Worm (Caenorhabditis elegans) whole organism, L4/young adult: ENCODE data around the gene sucl-2.

Experiments used
- W03F9.2 ChIP-seq: fragments of 150-350 bp; optimal IDR thresholded peaks from 2 replicates; lab custom pipeline; 2014; ENCODE audit warnings: missing biosample characterization, missing genetic modification characterization
- dao-5 ChIP-seq: sonication (generic microtip); optimal IDR thresholded peaks from 2 replicates; lab custom pipeline; 2016; ENCODE audit warnings: missing genotype, missing genetic modification characterization, moderate library complexity, missing compliant biosample characterization
- him-1 ChIP-seq: sonication (generic microtip); optimal IDR thresholded peaks from 2 replicates; lab custom pipeline; 2016; ENCODE audit warnings: missing genotype, missing genetic modification reagents, missing genetic modification characterization, missing compliant biosample characterization

The sucl-2 gene

ce11 chrIII:873432-873831 lies 27.8 kb downstream of the sucl-2 start, which contains the start of gene clc-19:
Gene clc-19, minus strand, starts transcription at chrIII:873566.
- TF ChIP-seq dao-5 (tag; lab: Kevin White, UChicago) (no peak), W03F9.2 (tag; lab: Kevin White, UChicago) (no peak), him-1 (no peak)

ce11 chrIII:872373-872772 lies 28.8 kb downstream of the sucl-2 start, which contains the start of the genes T24C4.3 and clc-20:
Gene T24C4.3, minus strand, starts transcription at chrIII:872473.
Gene clc-20, plus strand, starts transcription at chrIII:872583.
- TF ChIP-seq him-1 (no peak), dao-5 (tag; lab: Kevin White, UChicago) (no peak), W03F9.2 (tag; lab: Kevin White, UChicago) (no peak)

- TF ChIP-seq him-1, result no peak
- no peak for TF ChIP-seq dao-5 (tag; lab: Kevin White, UChicago)
Measured at ce11 chrIII:870555-870954, 30.7 kb downstream of the sucl-2 start.

ce11 chrIII:869869-870268 lies 31.3 kb downstream of the sucl-2 start, which contains the start of gene T24C4.2:
Gene T24C4.2, minus strand, starts transcription at chrIII:869969.
- TF ChIP-seq him-1, result no peak
- TF ChIP-seq W03F9.2 (tag; lab: Kevin White, UChicago), result no peak
- TF ChIP-seq dao-5 (tag; lab: Kevin White, UChicago), result no peak

ce11 chrIII:868866-869265 lies 32.3 kb downstream of the sucl-2 start:
- TF ChIP-seq W03F9.2 (tag; lab: Kevin White, UChicago) (no peak), dao-5 (tag; lab: Kevin White, UChicago) (no peak), him-1 (no peak)

- TF ChIP-seq him-1 (no peak), W03F9.2 (tag; lab: Kevin White, UChicago) (no peak)
Measured at ce11 chrIII:861819-862356, 39.3 kb downstream of the sucl-2 start, which contains the start of gene arx-4. Gene arx-4, plus strand, starts transcription at chrIII:862306.

- TF ChIP-seq dao-5 (tag; lab: Kevin White, UChicago) (no peak), him-1 (no peak), W03F9.2 (tag; lab: Kevin White, UChicago) (no peak)
Measured at ce11 chrIII:859898-860297, 41.3 kb downstream of the sucl-2 start, which contains the start of gene exos-4.2. Gene exos-4.2, plus strand, starts transcription at chrIII:860198.

- TF ChIP-seq him-1 (no peak), W03F9.2 (tag; lab: Kevin White, UChicago) (no peak), dao-5 (tag; lab: Kevin White, UChicago) (no peak)
Measured at ce11 chrIII:856908-857307, 44.3 kb downstream of the sucl-2 start.

ce11 chrIII:856260-856659 lies 45.0 kb downstream of the sucl-2 start, which contains the start of gene K02F3.12:
Gene K02F3.12, plus strand, starts transcription at chrIII:856560.
- TF ChIP-seq W03F9.2 (tag; lab: Kevin White, UChicago) (no peak), dao-5 (tag; lab: Kevin White, UChicago) (no peak), him-1 (no peak)

- no peak for TF ChIP-seq dao-5 (tag; lab: Kevin White, UChicago)
Measured at ce11 chrIII:853859-854359, 47.3 kb downstream of the sucl-2 start, which contains the start of the genes rnp-5 and tag-51. Gene rnp-5, minus strand, starts transcription at chrIII:853909. Gene tag-51, plus strand, starts transcription at chrIII:854221.

- TF ChIP-seq dao-5 (tag; lab: Kevin White, UChicago), result no peak
- no peak for TF ChIP-seq him-1
- no peak for TF ChIP-seq W03F9.2 (tag; lab: Kevin White, UChicago)
Measured at ce11 chrIII:853414-853813, 47.8 kb downstream of the sucl-2 start.

ce11 chrIII:852296-852695 lies 48.9 kb downstream of the sucl-2 start, which contains the start of gene moma-1:
Gene moma-1, minus strand, starts transcription at chrIII:852396.
- no peak for TF ChIP-seq W03F9.2 (tag; lab: Kevin White, UChicago)
- no peak for TF ChIP-seq him-1
- TF ChIP-seq dao-5 (tag; lab: Kevin White, UChicago), result no peak
